Worm (Caenorhabditis elegans): ENCODE data around the gene his-24.
A peak's percentile ranks its signal among the peaks of the same experiment; 100 is the strongest.

his-24 gene

DNA sequence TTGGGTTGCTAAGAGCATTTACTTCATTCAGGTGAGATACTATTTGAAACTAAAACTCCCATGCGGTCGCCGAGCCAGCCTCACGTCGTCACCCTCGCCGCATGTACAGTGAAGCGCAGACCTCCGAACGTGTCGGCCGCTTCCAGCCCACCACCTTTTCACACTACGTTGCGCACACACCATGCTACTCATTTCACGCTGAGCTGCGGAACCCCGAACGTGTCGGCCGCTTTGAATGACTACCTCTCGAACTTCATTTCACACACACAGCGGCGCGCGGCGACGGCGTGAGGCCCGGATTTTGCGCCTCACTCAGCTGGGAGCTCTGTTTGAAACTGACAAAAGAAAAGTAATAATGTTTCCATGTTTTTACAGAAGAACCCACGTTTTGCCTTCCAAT lies 8.3 kb upstream of the his-24 start:
- TF ChIP-seq ceh-31 (tag; optimal IDR thresholded peaks at IDR 0.05) (no peak), che-1 (tag; optimal IDR thresholded peaks at IDR 0.05) (no peak), C08G9.2 (tag; optimal IDR thresholded peaks at IDR 0.05) (no peak), ceh-9 (tag; optimal IDR thresholded peaks at IDR 0.05) (no peak), ama-1 (optimal IDR thresholded peaks at IDR 0.05) (no peak), ets-4 (tag; optimal IDR thresholded peaks at IDR 0.05) (no peak), madf-2 (tag; optimal IDR thresholded peaks at IDR 0.05) (no peak), nhr-232 (tag; optimal IDR thresholded peaks at IDR 0.05) (no peak), unc-42 (tag; optimal IDR thresholded peaks at IDR 0.05) (no peak)

DNA sequence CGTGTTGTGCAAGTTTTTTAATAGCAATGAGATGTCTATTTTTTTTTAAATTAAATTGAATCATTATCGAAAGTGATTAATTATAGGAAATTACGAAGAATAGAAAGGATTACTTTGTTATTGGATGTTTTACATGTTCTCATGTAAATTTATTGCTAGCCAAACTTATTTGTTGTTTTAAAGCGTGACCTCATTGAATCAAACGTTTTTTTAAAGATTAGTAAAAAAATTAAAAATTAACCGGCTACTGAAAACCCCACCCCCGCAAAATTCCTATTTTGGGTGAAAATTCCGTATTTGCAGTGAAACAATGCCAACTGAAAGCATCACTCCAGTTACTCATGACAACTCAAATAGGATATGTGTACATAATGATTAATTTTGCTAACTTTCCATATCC lies 5.1 kb upstream of the his-24 start, which contains the start of gene M163.8:
M163.8 (plus strand) TSS at position 301 of the 400 bp plus-strand sequence.
- TF ChIP-seq hlh-13 (GFP tag; optimal IDR thresholded peaks at IDR 0.05) (no peak), pax-1 (tag; optimal IDR thresholded peaks at IDR 0.05) (no peak), odd-2 (tag; optimal IDR thresholded peaks at IDR 0.05) (no peak), fkh-10 (GFP tag; optimal IDR thresholded peaks at IDR 0.05) (no peak), pha-2 (tag; optimal IDR thresholded peaks at IDR 0.05) (no peak), C38D4.7 (GFP tag; optimal IDR thresholded peaks at IDR 0.05) (no peak), K02D7.2 (tag; optimal IDR thresholded peaks at IDR 0.05) (no peak), pag-3 (tag; optimal IDR thresholded peaks at IDR 0.05; ENCODE audit: borderline replicate concordance) (no peak), ceh-6 (GFP tag; optimal IDR thresholded peaks at IDR 0.05) (no peak), ceh-24 (tag; optimal IDR thresholded peaks at IDR 0.05) (no peak), unc-86 (tag; optimal IDR thresholded peaks at IDR 0.05) (no peak), elt-4 (tag; optimal IDR thresholded peaks at IDR 0.05) (no peak)

- TF ChIP-seq ceh-24 (tag; optimal IDR thresholded peaks at IDR 0.05) = no peak
- no peak for TF ChIP-seq T23F11.4 (GFP tag; optimal IDR thresholded peaks at IDR 0.05)
- peak; percentile 7 for TF ChIP-seq elt-2 (tag; optimal IDR thresholded peaks at IDR 0.05)
- peak; percentile 84 for TF ChIP-seq ref-2 (tag; optimal IDR thresholded peaks at IDR 0.05)
- TF ChIP-seq mec-3 (tag; optimal IDR thresholded peaks at IDR 0.05; ENCODE audit: borderline replicate concordance) = no peak
- no peak for TF ChIP-seq unc-3 (GFP tag; conservative IDR thresholded peaks at IDR 0.05)
- no peak for TF ChIP-seq unc-3 (tag; optimal IDR thresholded peaks at IDR 0.05)
- TF ChIP-seq ztf-16 (tag; optimal IDR thresholded peaks at IDR 0.05) = peak; percentile 11
- TF ChIP-seq gmeb-2 (tag; optimal IDR thresholded peaks at IDR 0.05) = no peak
- no peak for TF ChIP-seq ceh-9 (tag; optimal IDR thresholded peaks at IDR 0.05)
- no peak for TF ChIP-seq fax-1 (tag; optimal IDR thresholded peaks at IDR 0.05)
- peak; percentile 61 for TF ChIP-seq sdc-2 (tag; optimal IDR thresholded peaks at IDR 0.05)
- no peak for TF ChIP-seq che-1 (tag; optimal IDR thresholded peaks at IDR 0.05)
- peak; percentile 76 for TF ChIP-seq ceh-31 (tag; optimal IDR thresholded peaks at IDR 0.05)
- TF ChIP-seq ceh-22 (tag; optimal IDR thresholded peaks at IDR 0.05) = no peak
- TF ChIP-seq nfya-1 (tag; optimal IDR thresholded peaks at IDR 0.05) = peak; percentile 28
- 0 out of 2 replicates have a peak, but pooled peaks have one; percentile 7 for TF ChIP-seq sox-2 (GFP tag; IDR thresholded peaks at IDR 0.05)
- peak; percentile 94 for TF ChIP-seq tbx-2 (tag; optimal IDR thresholded peaks at IDR 0.05)
Measured at ce11 chrX:14486503-14486902, 3.4 kb upstream of the his-24 start.

- TF ChIP-seq pax-1 (tag; optimal IDR thresholded peaks at IDR 0.05) = no peak
- TF ChIP-seq unc-42 (tag; optimal IDR thresholded peaks at IDR 0.05) = peak; percentile 49
Measured at ce11 chrX:14487333-14487732, 2.6 kb upstream of the his-24 start.

- TF ChIP-seq hlh-6 (tag; optimal IDR thresholded peaks at IDR 0.05) = no peak
- TF ChIP-seq ceh-14 (tag; optimal IDR thresholded peaks at IDR 0.05) = no peak
- no peak for TF ChIP-seq pha-2 (tag; optimal IDR thresholded peaks at IDR 0.05)
- no peak for TF ChIP-seq unc-3 (GFP tag; conservative IDR thresholded peaks at IDR 0.05)
- no peak for TF ChIP-seq unc-3 (tag; optimal IDR thresholded peaks at IDR 0.05)
- no peak for TF ChIP-seq ceh-48 (tag; optimal IDR thresholded peaks at IDR 0.05)
- no peak for TF ChIP-seq sox-2 (GFP tag; IDR thresholded peaks at IDR 0.05)
- no peak for TF ChIP-seq unc-86 (tag; optimal IDR thresholded peaks at IDR 0.05)
- no peak for TF ChIP-seq K02D7.2 (tag; optimal IDR thresholded peaks at IDR 0.05)
- no peak for TF ChIP-seq rnt-1 (tag; optimal IDR thresholded peaks at IDR 0.05)
- no peak for TF ChIP-seq che-1 (tag; optimal IDR thresholded peaks at IDR 0.05)
- no peak for TF ChIP-seq pqm-1 (tag; optimal IDR thresholded peaks at IDR 0.05)
- TF ChIP-seq syd-9 (tag; optimal IDR thresholded peaks at IDR 0.05) = no peak
Measured at ce11 chrX:14487832-14488231, 2.1 kb upstream of the his-24 start.

Measured in whole organism, late embryonic.